Worm (Caenorhabditis elegans): Measurements from ENCODE around the gene T10C6.7.

Gene T10C6.7

DNA sequence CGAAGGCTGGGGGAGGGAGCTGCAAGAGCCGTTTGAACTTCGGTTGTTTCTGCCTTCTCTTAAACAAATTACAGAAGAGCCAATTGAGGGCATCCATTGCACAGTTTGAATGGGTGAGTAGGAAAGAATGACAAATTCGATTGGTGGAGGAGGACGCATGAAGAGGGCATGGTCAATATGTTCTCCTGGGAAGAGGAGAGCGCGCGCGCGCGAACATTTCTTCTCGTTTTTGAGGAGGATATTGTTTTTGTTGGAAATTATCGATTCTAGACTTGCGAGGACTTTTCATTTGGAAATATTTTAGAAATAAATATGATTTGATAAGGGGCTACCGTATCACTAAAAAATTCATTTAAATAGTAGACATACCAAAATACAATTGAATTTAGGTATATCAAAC lies at the start of gene T10C6.7:
Gene T10C6.7 (minus strand): TSS at position 143 of the 400 bp plus-strand sequence.
- TF ChIP-seq ceh-28 (tag; optimal IDR thresholded peaks at IDR 0.05): no peak
- no peak for TF ChIP-seq hlh-11 (tag; optimal IDR thresholded peaks at IDR 0.05)
- no peak for TF ChIP-seq Y5F2A.4 (GFP tag; optimal IDR thresholded peaks at IDR 0.05)
- no peak for TF ChIP-seq cey-2 (tag; optimal IDR thresholded peaks at IDR 0.05; ENCODE audit: borderline replicate concordance, insufficient read depth)
- no peak for TF ChIP-seq egl-27 (tag; optimal IDR thresholded peaks at IDR 0.05)
- TF ChIP-seq Y105C5A.15 (GFP tag; IDR thresholded peaks at IDR 0.05): no peak
- no peak for TF ChIP-seq snpc-4 (tag; optimal IDR thresholded peaks at IDR 0.05)
- no peak for TF ChIP-seq nhr-237 (tag; optimal IDR thresholded peaks at IDR 0.05)
- TF ChIP-seq madf-5 (GFP tag; IDR thresholded peaks at IDR 0.05): no peak
- no peak for TF ChIP-seq hif-1 (tag; optimal IDR thresholded peaks at IDR 0.05)
- no peak for TF ChIP-seq snpc-1.2 (GFP tag; IDR thresholded peaks at IDR 0.05)
- TF ChIP-seq lin-29 (GFP tag; IDR thresholded peaks at IDR 0.05): no peak
- TF ChIP-seq dmd-8 (GFP tag; IDR thresholded peaks at IDR 0.05): no peak
- no peak for TF ChIP-seq nhr-76 (tag; optimal IDR thresholded peaks at IDR 0.05)
- no peak for TF ChIP-seq ZK337.2 (GFP tag; IDR thresholded peaks at IDR 0.05)
- no peak for TF ChIP-seq dpl-1 (GFP tag; optimal IDR thresholded peaks at IDR 0.05)
- TF ChIP-seq daf-16 (GFP tag; optimal IDR thresholded peaks at IDR 0.05): no peak
- no peak for TF ChIP-seq daf-16 (tag; optimal IDR thresholded peaks at IDR 0.05)
- no peak for TF ChIP-seq nhr-28 (tag; optimal IDR thresholded peaks at IDR 0.05)
- no peak for TF ChIP-seq sdz-12 (GFP tag; optimal IDR thresholded peaks at IDR 0.05)

DNA sequence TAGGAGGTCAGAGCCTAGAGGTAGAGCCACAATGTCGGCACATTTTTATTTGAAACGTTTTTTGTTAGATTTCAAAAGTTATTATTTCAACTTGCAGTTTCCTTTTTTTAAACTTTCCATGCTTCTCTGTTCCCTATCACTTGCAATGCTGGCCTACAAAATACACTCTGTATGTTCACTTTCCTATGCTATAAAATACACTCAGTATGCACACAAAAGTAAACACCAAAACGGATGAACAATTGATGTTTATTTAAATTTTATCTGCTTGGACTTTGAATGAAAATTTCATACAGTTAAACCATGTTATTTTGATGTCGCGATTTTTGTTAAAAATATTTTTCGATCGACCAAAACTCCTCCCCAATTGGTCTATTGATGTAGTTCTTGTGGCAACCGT lies 49.2 kb upstream of the T10C6.7 start:
- TF ChIP-seq jun-1 (tag; optimal IDR thresholded peaks at IDR 0.05) (no peak), dmd-9 (GFP tag; IDR thresholded peaks at IDR 0.05) (no peak), nhr-10 (tag; optimal IDR thresholded peaks at IDR 0.05) (no peak), mep-1 (tag; optimal IDR thresholded peaks at IDR 0.05) (no peak), daf-16 (GFP tag; optimal IDR thresholded peaks at IDR 0.05) (no peak), daf-16 (tag; optimal IDR thresholded peaks at IDR 0.05) (peak; percentile 86), ama-1 (optimal IDR thresholded peaks at IDR 0.05) (no peak), Y75B8A.6 (GFP tag; IDR thresholded peaks at IDR 0.05) (no peak), nhr-48 (tag; optimal IDR thresholded peaks at IDR 0.05) (no peak), nhr-102 (tag; optimal IDR thresholded peaks at IDR 0.05) (no peak), rbr-2 (tag; optimal IDR thresholded peaks at IDR 0.05) (no peak), egl-27 (tag; optimal IDR thresholded peaks at IDR 0.05) (no peak), unc-130 (GFP tag; optimal IDR thresholded peaks at IDR 0.05) (no peak), ctbp-1 (GFP tag; IDR thresholded peaks at IDR 0.05) (no peak), php-3 (GFP tag; IDR thresholded peaks at IDR 0.05) (0 out of 2 replicates have a peak, but pooled peaks have one; percentile 27), hlh-30 (tag; optimal IDR thresholded peaks at IDR 0.05; ENCODE audit: insufficient read depth) (no peak), egl-43 (GFP tag; IDR thresholded peaks at IDR 0.05) (no peak), daf-8 (GFP tag; IDR thresholded peaks at IDR 0.05) (no peak), T26A8.4 (GFP tag; IDR thresholded peaks at IDR 0.05) (no peak), gei-8 (GFP tag; optimal IDR thresholded peaks at IDR 0.05) (no peak), lin-39 (tag; optimal IDR thresholded peaks at IDR 0.05) (no peak), dve-1 (tag; optimal IDR thresholded peaks at IDR 0.05; ENCODE audit: insufficient read depth) (peak; percentile 27), nhr-28 (tag; optimal IDR thresholded peaks at IDR 0.05) (peak; percentile 87), arid-1 (GFP tag; conservative IDR thresholded peaks at IDR 0.05) (no peak), Y105C5A.15 (GFP tag; IDR thresholded peaks at IDR 0.05) (no peak), pha-4 (GFP tag; IDR thresholded peaks at IDR 0.05) (no peak), pha-4 (tag; optimal IDR thresholded peaks at IDR 0.05) (peak; percentile 7), dpl-1 (GFP tag; optimal IDR thresholded peaks at IDR 0.05) (no peak), zfp-2 (tag; optimal IDR thresholded peaks at IDR 0.05) (no peak), ceh-44 (GFP tag; IDR thresholded peaks at IDR 0.05) (no peak), hlh-11 (tag; optimal IDR thresholded peaks at IDR 0.05) (no peak), lin-15B (tag; optimal IDR thresholded peaks at IDR 0.05) (no peak), sdz-12 (GFP tag; optimal IDR thresholded peaks at IDR 0.05) (no peak), lin-1 (GFP tag; IDR thresholded peaks at IDR 0.05) (no peak), mdt-29 (GFP tag; IDR thresholded peaks at IDR 0.05) (no peak), cey-2 (tag; optimal IDR thresholded peaks at IDR 0.05; ENCODE audit: borderline replicate concordance, insufficient read depth) (no peak), nhr-41 (GFP tag; IDR thresholded peaks at IDR 0.05) (no peak), mxl-2 (GFP tag; conservative IDR thresholded peaks at IDR 0.05) (no peak)

All from whole organism, L4 larva.